Worm (Caenorhabditis elegans) whole organism, early embryonic: Measurements from ENCODE around the gene C06E4.8.

Experiments
- F13C5.2 ChIP-seq: sonication (generic microtip); optimal IDR thresholded peaks from 2 replicates; lab custom pipeline; 2017; ENCODE audit warnings: mild to moderate bottlenecking, missing genetic modification characterization, inconsistent platforms, missing compliant biosample characterization
- aly-1 ChIP-seq: sonication (generic microtip); optimal IDR thresholded peaks from 2 replicates; lab custom pipeline; 2016; ENCODE audit warnings: missing genetic modification characterization, missing compliant biosample characterization
- ama-1 ChIP-seq: fragments of 150-350 bp; optimal IDR thresholded peaks from 2 replicates; lab custom pipeline; 2014
- ets-7 ChIP-seq: sonication (generic microtip); optimal IDR thresholded peaks from 2 replicates; lab custom pipeline; 2016; ENCODE audit warnings: missing genotype, missing genetic modification characterization, missing compliant biosample characterization
- flt-1 ChIP-seq: fragments of 200-800 bp; sonication (Bioruptor generic); IDR thresholded peaks from 2 replicates; pipeline ENCODE4 v1.3.6; 2022; ENCODE audit warnings: missing genetic modification characterization, missing compliant biosample characterization
- hmbx-1 ChIP-seq: sonication (generic microtip); optimal IDR thresholded peaks from 2 replicates; lab custom pipeline; 2016; ENCODE audit warnings: mild to moderate bottlenecking, missing genetic modification characterization, missing compliant biosample characterization
- hmg-4 ChIP-seq: fragments of 200-800 bp; sonication (Bioruptor generic); optimal IDR thresholded peaks from 2 replicates; lab custom pipeline; 2018; ENCODE audit warnings: mild to moderate bottlenecking, missing genetic modification characterization, missing compliant biosample characterization
- hnd-1 ChIP-seq: sonication (generic microtip); optimal IDR thresholded peaks from 2 replicates; lab custom pipeline; 2016; ENCODE audit warnings: missing genetic modification characterization, missing compliant biosample characterization
- scrt-1 ChIP-seq: fragments of 200-800 bp; sonication (Bioruptor generic); IDR thresholded peaks from 2 replicates; pipeline ENCODE4 v1.3.6; 2022; ENCODE audit warnings: missing genetic modification characterization, missing compliant biosample characterization
- tbx-11 ChIP-seq: fragments of 200-800 bp; sonication (Bioruptor generic); IDR thresholded peaks from 2 replicates; pipeline ENCODE4 v1.3.6; 2022; ENCODE audit warnings: missing genetic modification characterization, missing compliant biosample characterization
- tra-4 ChIP-seq: sonication (generic microtip); optimal IDR thresholded peaks from 2 replicates; lab custom pipeline; 2017; ENCODE audit warnings: missing genetic modification characterization, missing compliant biosample characterization

ce11 chrIV:7234623-7235022 lies 51.1 kb downstream of the C06E4.8 start:
- no peak for TF ChIP-seq scrt-1 (GFP tag; lab: Robert Waterston, UW)
- no peak for TF ChIP-seq F13C5.2 (tag; lab: Kevin White, UChicago)
- TF ChIP-seq hmbx-1 (tag; lab: Kevin White, UChicago) = no peak
- no peak for TF ChIP-seq hnd-1 (tag; lab: Kevin White, UChicago)
- no peak for TF ChIP-seq tbx-11 (GFP tag; lab: Robert Waterston, UW)
- no peak for TF ChIP-seq ama-1 (lab: Kevin White, UChicago)
- TF ChIP-seq hmg-4 (GFP tag; lab: Kevin White, UChicago) = no peak
- TF ChIP-seq aly-1 (tag; lab: Kevin White, UChicago) = no peak
- no peak for TF ChIP-seq flt-1 (GFP tag; lab: Robert Waterston, UW)
- TF ChIP-seq tra-4 (tag; lab: Kevin White, UChicago) = no peak
- no peak for TF ChIP-seq ets-7 (tag; lab: Kevin White, UChicago)
